Worm (Caenorhabditis elegans): ENCODE measurements around the gene spcs-3.

The spcs-3 gene

ce11 chrIII:8085355-8085754 lies 40.5 kb downstream of the spcs-3 start, which contains the start of the genes K06H7.7 and grp-1 (continued):
- TF ChIP-seq fkh-4 (tag; optimal IDR thresholded peaks at IDR 0.05; ENCODE audit: borderline replicate concordance) (no peak), ceh-90 (tag; optimal IDR thresholded peaks at IDR 0.05) (no peak), elt-2 (tag; optimal IDR thresholded peaks at IDR 0.05) (no peak), ztf-4 (tag; optimal IDR thresholded peaks at IDR 0.05) (no peak), unc-86 (tag; optimal IDR thresholded peaks at IDR 0.05) (peak; percentile 13), swsn-7 (tag; optimal IDR thresholded peaks at IDR 0.05) (peak; percentile 53), hlh-4 (tag; optimal IDR thresholded peaks at IDR 0.05) (no peak), xbp-1 (tag; optimal IDR thresholded peaks at IDR 0.05) (peak; percentile 56), pax-3 (tag; optimal IDR thresholded peaks at IDR 0.05) (no peak), nhr-237 (tag; optimal IDR thresholded peaks at IDR 0.05) (no peak), zag-1 (tag; optimal IDR thresholded peaks at IDR 0.05) (no peak), unc-98 (GFP tag; IDR thresholded peaks at IDR 0.05) (no peak), zip-4 (GFP tag; optimal IDR thresholded peaks at IDR 0.05) (peak; percentile 27), dsc-1 (tag; optimal IDR thresholded peaks at IDR 0.05) (peak; percentile 44), lin-13 (GFP tag; optimal IDR thresholded peaks at IDR 0.05) (peak; percentile 28), tbx-2 (tag; optimal IDR thresholded peaks at IDR 0.05) (peak; percentile 52), fos-1 (tag; optimal IDR thresholded peaks at IDR 0.05) (peak; percentile 6), lsy-2 (tag; optimal IDR thresholded peaks at IDR 0.05) (peak; percentile 99), jun-1 (tag; optimal IDR thresholded peaks at IDR 0.05) (peak; percentile 19), lin-14 (GFP tag; optimal IDR thresholded peaks at IDR 0.05) (no peak), ceh-63 (GFP tag; optimal IDR thresholded peaks at IDR 0.05) (no peak), nhr-71 (tag; optimal IDR thresholded peaks at IDR 0.05) (peak; percentile 73), pag-3 (tag; optimal IDR thresholded peaks at IDR 0.05; ENCODE audit: borderline replicate concordance, insufficient read depth) (no peak), lin-15B (tag; optimal IDR thresholded peaks at IDR 0.05) (no peak), nhr-76 (tag; optimal IDR thresholded peaks at IDR 0.05) (no peak), vab-15 (tag; optimal IDR thresholded peaks at IDR 0.05) (no peak), lin-35 (GFP tag; optimal IDR thresholded peaks at IDR 0.05) (peak; percentile 75 to 82), sup-37 (GFP tag; optimal IDR thresholded peaks at IDR 0.05) (no peak), fkh-8 (tag; optimal IDR thresholded peaks at IDR 0.05) (peak; percentile 38), hpl-2 (GFP tag; optimal IDR thresholded peaks at IDR 0.05) (no peak), elt-3 (tag; optimal IDR thresholded peaks at IDR 0.05) (peak in 1 of 6 experiments; percentile 43), mep-1 (tag; optimal IDR thresholded peaks at IDR 0.05) (peak; percentile 85), ztf-11 (tag; optimal IDR thresholded peaks at IDR 0.05) (no peak), egl-13 (tag; optimal IDR thresholded peaks at IDR 0.05) (no peak), nhr-85 (tag) (peak; percentile 78), snu-23 (GFP tag; optimal IDR thresholded peaks at IDR 0.05) (peak; percentile 77), F16B12.6 (tag; optimal IDR thresholded peaks at IDR 0.05) (peak; percentile 93), alr-1 (tag; optimal IDR thresholded peaks at IDR 0.05; ENCODE audit: borderline replicate concordance) (no peak), nhr-77 (tag; optimal IDR thresholded peaks at IDR 0.05) (no peak), dpl-1 (GFP tag; optimal IDR thresholded peaks at IDR 0.05) (peak; percentile 67 to 77 (median 76)), tlp-1 (tag; optimal IDR thresholded peaks at IDR 0.05) (no peak), C16A3.4 (tag; optimal IDR thresholded peaks at IDR 0.05) (peak; percentile 36), C34B4.2 (tag; optimal IDR thresholded peaks at IDR 0.05) (no peak), Y116A8C.19 (tag; optimal IDR thresholded peaks at IDR 0.05; ENCODE audit: borderline replicate concordance) (no peak), nhr-47 (tag; optimal IDR thresholded peaks at IDR 0.05) (peak; percentile 71), ets-5 (GFP tag; IDR thresholded peaks at IDR 0.05) (no peak), nhr-28 (tag; optimal IDR thresholded peaks at IDR 0.05) (no peak)
